Fruit fly (Drosophila melanogaster) Kc167 (cell line): ENCODE measurements around the gene fy.

Experiments used
- Myc ChIP-seq: fragments of >200 bp; optimal IDR thresholded peaks from 2 replicates; lab custom pipeline; 2017; ENCODE audit warnings: missing external identifiers
- Sin3A ChIP-seq: fragments of >200 bp; optimal IDR thresholded peaks from 2 replicates; lab custom pipeline; 2018; ENCODE audit warnings: missing external identifiers
- h ChIP-seq: fragments of >200 bp; optimal IDR thresholded peaks from 3 replicates; lab custom pipeline; 2018; ENCODE audit warnings: missing external identifiers
- insv ChIP-seq: fragments of >200 bp; optimal IDR thresholded peaks from 3 replicates; lab custom pipeline; 2018; ENCODE audit warnings: missing external identifiers
- psq ChIP-seq: fragments of >200 bp; optimal IDR thresholded peaks from 2 replicates; lab custom pipeline; 2017; ENCODE audit warnings: missing external identifiers
- ttk ChIP-seq: sonication (Bioruptor generic); optimal IDR thresholded peaks from 2 replicates; lab custom pipeline; 2017; ENCODE audit warnings: missing external identifiers

DNA sequence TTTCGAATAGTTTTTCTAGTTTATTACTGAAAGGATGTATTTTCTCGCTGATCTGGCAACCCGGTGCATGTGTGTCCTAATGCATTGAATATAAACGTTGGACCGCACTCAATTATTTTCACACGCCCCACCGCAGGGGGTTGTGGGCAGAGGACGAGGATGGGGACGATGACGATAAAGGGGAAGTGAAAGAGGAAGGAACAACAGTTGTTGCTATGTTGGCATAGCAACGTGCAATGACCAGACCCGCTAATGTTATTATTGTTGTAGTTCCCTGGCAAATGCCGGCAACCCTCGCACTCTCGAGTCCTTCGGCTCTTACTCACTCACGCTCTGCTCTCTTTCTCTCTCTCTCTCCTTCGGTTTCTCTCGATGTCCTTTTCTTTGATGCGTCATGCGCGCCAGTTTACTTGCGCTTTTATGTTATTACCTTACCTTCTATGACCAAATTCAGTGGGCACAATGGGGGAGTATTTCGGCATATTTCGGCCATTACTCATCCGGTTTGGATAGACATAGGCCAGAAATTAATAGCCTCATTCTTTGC, 21.7 kb upstream of the fy start:
- TF ChIP-seq psq (lab: Kevin White, UChicago) (no peak), h (lab: Kevin White, UChicago) (no peak), Sin3A (lab: Kevin White, UChicago) (no peak), insv (lab: Kevin White, UChicago) (no peak), Myc (lab: Kevin White, UChicago) (no peak), ttk (lab: Kevin White, UChicago) (no peak)
